Fruit fly (Drosophila melanogaster): ENCODE measurements around the gene CG42816.

Gene CG42816

dm6 chr3L:17757156-17758083 lies 40.0 kb downstream of the CG42816 start (continued):
- TF ChIP-seq CG18262 (tag; optimal IDR thresholded peaks at IDR 0.05) (peak; percentile 97), cwo (GFP tag; optimal IDR thresholded peaks at IDR 0.05) (peak; percentile 4), ara (GFP tag; IDR thresholded peaks at IDR 0.05) (peak; percentile 70), stwl (tag; optimal IDR thresholded peaks at IDR 0.05) (peak; percentile 21), ab (GFP tag; optimal IDR thresholded peaks at IDR 0.05) (no peak), gcm2 (GFP tag; optimal IDR thresholded peaks at IDR 0.05) (no peak), toy (GFP tag; IDR thresholded peaks at IDR 0.05) (no peak), lbe (GFP tag; optimal IDR thresholded peaks at IDR 0.05) (no peak), chinmo (GFP tag; IDR thresholded peaks at IDR 0.05; ENCODE audit: partially characterized antibody) (0 out of 4 replicates have a peak, but pooled peaks have one; percentile 8), H2.0 (GFP tag; IDR thresholded peaks at IDR 0.05) (peak; percentile 48), klu (GFP tag; IDR thresholded peaks at IDR 0.05) (no peak), Atf6 (GFP tag; IDR thresholded peaks at IDR 0.05) (no peak), CG7987 (GFP tag; optimal IDR thresholded peaks at IDR 0.05) (no peak), vnd (GFP tag; IDR thresholded peaks at IDR 0.05; ENCODE audit: partially characterized antibody) (no peak), lmd (GFP tag; IDR thresholded peaks at IDR 0.05) (peak; percentile 57), CG10979 (tag; optimal IDR thresholded peaks at IDR 0.05) (peak; percentile 95), CG17802 (tag; optimal IDR thresholded peaks at IDR 0.05) (peak; percentile 44), TFAM (GFP tag; optimal IDR thresholded peaks at IDR 0.05) (peak; percentile 39), CG33557 (GFP tag; optimal IDR thresholded peaks at IDR 0.05) (peak; percentile 90), ac (GFP tag; optimal IDR thresholded peaks at IDR 0.05) (peak; percentile 66), Spps (tag; optimal IDR thresholded peaks at IDR 0.05) (peak; percentile 88), CG9932 (GFP tag; IDR thresholded peaks at IDR 0.05) (no peak), bcd (GFP tag; optimal IDR thresholded peaks at IDR 0.05) (peak; percentile 71), CG17829 (tag; optimal IDR thresholded peaks at IDR 0.05) (peak; percentile 92), shn (GFP tag; optimal IDR thresholded peaks at IDR 0.05) (peak; percentile 45), da (GFP tag; optimal IDR thresholded peaks at IDR 0.05) (peak; percentile 56), pb (GFP tag; optimal IDR thresholded peaks at IDR 0.05) (peak; percentile 6), CG1792 (GFP tag; optimal IDR thresholded peaks at IDR 0.05) (no peak), Xbp1 (GFP tag; optimal IDR thresholded peaks at IDR 0.05) (peak; percentile 73), CG11093 (GFP tag; IDR thresholded peaks at IDR 0.05) (peak; percentile 75), CG7963 (GFP tag; IDR thresholded peaks at IDR 0.05; ENCODE audit: partially characterized antibody) (0 out of 3 replicates have a peak, but pooled peaks have one; percentile 22), CG3995 (GFP tag; optimal IDR thresholded peaks at IDR 0.05) (no peak), Xrp1 (GFP tag; IDR thresholded peaks at IDR 0.05) (peak; percentile 85), dmrt11E (tag; optimal IDR thresholded peaks at IDR 0.05) (peak; percentile 95), Taf1 (GFP tag; IDR thresholded peaks at IDR 0.05) (no peak), CG7786 (GFP tag; optimal IDR thresholded peaks at IDR 0.05) (peak; percentile 15), CG4360 (GFP tag; IDR thresholded peaks at IDR 0.05) (peak; percentile 28; the same call in 1 of the 2 replicates), bsh (GFP tag; optimal IDR thresholded peaks at IDR 0.05) (peak in 1 of 2 experiments; percentile 88), CG2678 (tag; optimal IDR thresholded peaks at IDR 0.05) (peak; percentile 82), HLH4C (GFP tag; IDR thresholded peaks at IDR 0.05; ENCODE audit: partially characterized antibody) (no peak; the same call in 2 of the 3 replicates), Tbp (GFP tag; optimal IDR thresholded peaks at IDR 0.05) (no peak), CG8359 (GFP tag; optimal IDR thresholded peaks at IDR 0.05; ENCODE audit: borderline replicate concordance) (peak; percentile 75), CG3838 (GFP tag; optimal IDR thresholded peaks at IDR 0.05) (peak; percentile 38), tup (GFP tag; optimal IDR thresholded peaks at IDR 0.05) (no peak), sim (GFP tag; IDR thresholded peaks at IDR 0.05) (0 out of 2 replicates have a peak, but pooled peaks have one; percentile 50), Ravus (GFP tag; IDR thresholded peaks at IDR 0.05) (no peak), CG9437 (GFP tag; optimal IDR thresholded peaks at IDR 0.05) (peak; percentile 74), Rfx (GFP tag; IDR thresholded peaks at IDR 0.05) (no peak)

All from whole organism, embryonic.